Fruit fly (Drosophila melanogaster) whole organism, embryonic: ENCODE data around the gene LysRS.

ENCODE experiments used
- Bgb ChIP-seq: fragments of 200-800 bp; sonication (Bioruptor generic); IDR thresholded peaks from 2 replicates; pipeline ENCODE4 v1.3.6; 2022; ENCODE audit warnings: missing biosample characterization, missing genetic modification characterization; ENCODE audit not compliant: partially characterized antibody
- Blimp-1 ChIP-seq: fragments of 200-800 bp; sonication (Bioruptor generic); optimal IDR thresholded peaks from 3 replicates; lab custom pipeline; 2018; ENCODE audit warnings: missing biosample characterization, missing genetic modification characterization, mild to moderate bottlenecking, moderate library complexity, missing genetic modification reagents
- CG10209 ChIP-seq: fragments of 200-800 bp; sonication (Bioruptor generic); optimal IDR thresholded peaks from 3 replicates; lab custom pipeline; 2017; ENCODE audit warnings: missing biosample characterization, mild to moderate bottlenecking, missing genetic modification characterization, missing genetic modification reagents
- CG11247 ChIP-seq: fragments of 200-800 bp; sonication (Bioruptor generic); IDR thresholded peaks from 2 replicates; pipeline ENCODE4 v1.3.6; 2022; ENCODE audit warnings: missing biosample characterization, missing genetic modification characterization
- CG12299 ChIP-seq: fragments of 200-800 bp; sonication (Bioruptor generic); optimal IDR thresholded peaks from 2 replicates; lab custom pipeline; 2018; ENCODE audit warnings: missing biosample characterization, mild to moderate bottlenecking, missing genetic modification characterization
- CG12659 ChIP-seq: fragments of 200-800 bp; sonication (Bioruptor generic); optimal IDR thresholded peaks from 3 replicates; lab custom pipeline; 2017; ENCODE audit warnings: mild to moderate bottlenecking, missing biosample characterization, missing genetic modification reagents, missing genetic modification characterization
- CG12769 ChIP-seq: fragments of 200-800 bp; sonication (Bioruptor generic); optimal IDR thresholded peaks from 2 replicates; lab custom pipeline; 2019; ENCODE audit warnings: missing biosample characterization, mild to moderate bottlenecking, missing genetic modification characterization, moderate library complexity
- CG14667 ChIP-seq: fragments of 200-800 bp; sonication (Bioruptor generic); IDR thresholded peaks from 2 replicates; pipeline ENCODE4 v1.3.6; 2022; ENCODE audit warnings: missing biosample characterization, missing genetic modification characterization
- CG15011 ChIP-seq: fragments of 200-800 bp; sonication (Bioruptor generic); optimal IDR thresholded peaks from 3 replicates; lab custom pipeline; 2018; ENCODE audit warnings: missing biosample characterization, mild to moderate bottlenecking, missing genetic modification characterization
- CG1602 ChIP-seq: fragments of 200-800 bp; sonication (Bioruptor generic); optimal IDR thresholded peaks from 3 replicates; lab custom pipeline; 2016; ENCODE audit warnings: missing biosample characterization, missing genetic modification characterization
- CG3065 ChIP-seq: fragments of 200-800 bp; sonication (Bioruptor generic); optimal IDR thresholded peaks from 2 replicates; lab custom pipeline; 2016; ENCODE audit warnings: missing biosample characterization, missing genetic modification characterization
- CG31441 ChIP-seq: fragments of 200-800 bp; sonication (Bioruptor generic); IDR thresholded peaks from 2 replicates; pipeline ENCODE4 v1.3.6; 2022; ENCODE audit warnings: missing biosample characterization, missing genetic modification characterization
- CG34422 ChIP-seq: fragments of 200-800 bp; sonication (Bioruptor generic); IDR thresholded peaks from 3 replicates; pipeline ENCODE4 v1.3.6; 2022; ENCODE audit warnings: missing biosample characterization, missing genetic modification characterization
- CG4854 ChIP-seq: fragments of 200-800 bp; sonication (Bioruptor generic); optimal IDR thresholded peaks from 2 replicates; lab custom pipeline; 2016; ENCODE audit warnings: missing biosample characterization, missing genetic modification characterization, inconsistent platforms
- CG6791 ChIP-seq: fragments of 200-800 bp; sonication (Bioruptor generic); IDR thresholded peaks from 3 replicates; pipeline ENCODE4 v1.3.6; 2022; ENCODE audit warnings: missing biosample characterization, missing genetic modification characterization; ENCODE audit not compliant: partially characterized antibody
- CG8944 ChIP-seq: fragments of 200-800 bp; sonication (Bioruptor generic); optimal IDR thresholded peaks from 3 replicates; lab custom pipeline; 2016; ENCODE audit warnings: missing biosample characterization, missing genetic modification characterization
- CG9215 ChIP-seq: fragments of 200-800 bp; sonication (Bioruptor generic); IDR thresholded peaks from 2 replicates; pipeline ENCODE4 v1.3.6; 2022; ENCODE audit warnings: missing biosample characterization, missing genetic modification characterization
- ERR ChIP-seq: fragments of 200-800 bp; sonication (Bioruptor generic); optimal IDR thresholded peaks from 2 replicates; lab custom pipeline; 2016; ENCODE audit warnings: missing biosample characterization, missing genetic modification characterization
- Ets97D ChIP-seq: fragments of 200-800 bp; sonication (Bioruptor generic); optimal IDR thresholded peaks from 3 replicates; lab custom pipeline; 2016; ENCODE audit warnings: missing biosample characterization, missing genetic modification characterization
- HHEX ChIP-seq: fragments of 200-800 bp; sonication (Bioruptor generic); optimal IDR thresholded peaks from 3 replicates; lab custom pipeline; 2017; ENCODE audit warnings: missing biosample characterization, mild to moderate bottlenecking, missing genetic modification characterization, missing genetic modification reagents
- Hmx ChIP-seq: fragments of 200-800 bp; sonication (Bioruptor generic); optimal IDR thresholded peaks from 2 replicates; lab custom pipeline; 2016; ENCODE audit warnings: missing biosample characterization, missing genetic modification characterization
- Hr51 ChIP-seq, 2 experiments: fragments of 200-800 bp; sonication (Bioruptor generic); optimal IDR thresholded peaks; 2 replicates in 1 of 2; 3 replicates in 1 of 2; lab custom pipeline; 2016 to 2018; ENCODE audit warnings: missing biosample characterization in 2 of 2, missing genetic modification characterization in 2 of 2, mild to moderate bottlenecking in 1 of 2, moderate library complexity in 1 of 2
- Jarid2 ChIP-seq: fragments of 200-800 bp; sonication (Bioruptor generic); optimal IDR thresholded peaks from 3 replicates; lab custom pipeline; 2017; ENCODE audit warnings: mild to moderate bottlenecking, missing biosample characterization, missing genetic modification reagents, missing genetic modification characterization
- MESR4 ChIP-seq: fragments of 200-800 bp; sonication (Bioruptor generic); optimal IDR thresholded peaks from 2 replicates; lab custom pipeline; 2018; ENCODE audit warnings: missing biosample characterization, mild to moderate bottlenecking, missing genetic modification characterization, moderate library complexity
- NfI ChIP-seq: fragments of 200-800 bp; sonication (Bioruptor generic); optimal IDR thresholded peaks from 3 replicates; lab custom pipeline; 2018; ENCODE audit warnings: missing biosample characterization, mild to moderate bottlenecking, missing genetic modification characterization, moderate library complexity
- Sin3A ChIP-seq: fragments of >200 bp; optimal IDR thresholded peaks from 2 replicates; lab custom pipeline; 2018
- Stat92E ChIP-seq, 3 experiments: fragments of >200 bp in 2 of 3; fragments of 200-800 bp in 1 of 3; sonication (Bioruptor generic) in 1 of 3; optimal IDR thresholded peaks; 2 replicates each; lab custom pipeline; 2017 to 2019; ENCODE audit warnings: missing biosample characterization in 3 of 3, missing genetic modification characterization in 3 of 3, mild to moderate bottlenecking in 1 of 3, moderate library complexity in 1 of 3
- Trl ChIP-seq, 3 experiments: fragments of >200 bp in 2 of 3; fragments of 200-800 bp in 1 of 3; sonication (Bioruptor generic) in 1 of 3; optimal IDR thresholded peaks; 2 replicates in 1 of 3; 3 replicates in 2 of 3; lab custom pipeline; 2016 to 2017; ENCODE audit warnings: missing biosample characterization in 1 of 3, missing genetic modification characterization in 1 of 3
- Xrp1 ChIP-seq: fragments of 200-800 bp; sonication (Bioruptor generic); IDR thresholded peaks from 2 replicates; pipeline ENCODE4 v1.3.6; 2022; ENCODE audit warnings: missing biosample characterization, missing genetic modification characterization
- ash1 ChIP-seq: fragments of 200-800 bp; sonication (Bioruptor generic); optimal IDR thresholded peaks from 2 replicates; lab custom pipeline; 2018; ENCODE audit warnings: missing biosample characterization, mild to moderate bottlenecking, missing genetic modification characterization
- bowl ChIP-seq: fragments of 200-800 bp; sonication (Bioruptor generic); IDR thresholded peaks from 2 replicates; pipeline ENCODE4 v1.3.6; 2022; ENCODE audit warnings: missing biosample characterization, missing genetic modification characterization
- chif ChIP-seq, 2 experiments: fragments of 200-800 bp; sonication (Bioruptor generic); optimal IDR thresholded peaks; 3 replicates each; lab custom pipeline; 2016; ENCODE audit warnings: missing biosample characterization in 2 of 2, missing genetic modification characterization in 2 of 2
- chn ChIP-seq: fragments of 200-800 bp; sonication (Bioruptor generic); optimal IDR thresholded peaks from 2 replicates; lab custom pipeline; 2016; ENCODE audit warnings: missing biosample characterization, missing genetic modification characterization
- croc ChIP-seq: fragments of 200-800 bp; sonication (Bioruptor generic); conservative IDR thresholded peaks from 3 replicates; pipeline ENCODE4 v1.3.6; 2022; ENCODE audit warnings: missing biosample characterization, missing genetic modification characterization
- crol ChIP-seq: fragments of 200-800 bp; sonication (Bioruptor generic); IDR thresholded peaks from 2 replicates; pipeline ENCODE4 v1.3.6; 2022; ENCODE audit warnings: missing biosample characterization, missing genetic modification characterization
- emc ChIP-seq: fragments of 200-800 bp; sonication (Bioruptor generic); optimal IDR thresholded peaks from 2 replicates; lab custom pipeline; 2016; ENCODE audit warnings: missing biosample characterization, missing genetic modification characterization
- fd96Cb ChIP-seq: fragments of 200-800 bp; sonication (Bioruptor generic); optimal IDR thresholded peaks from 2 replicates; lab custom pipeline; 2018; ENCODE audit warnings: missing biosample characterization, mild to moderate bottlenecking, missing genetic modification characterization, moderate library complexity
- gsb ChIP-seq: fragments of 200-800 bp; sonication (Bioruptor generic); IDR thresholded peaks from 2 replicates; pipeline ENCODE4 v1.3.6; 2022; ENCODE audit warnings: missing biosample characterization, missing genetic modification characterization
- her ChIP-seq: fragments of 200-800 bp; sonication (Bioruptor generic); optimal IDR thresholded peaks from 2 replicates; lab custom pipeline; 2016; ENCODE audit warnings: missing biosample characterization, missing genetic modification characterization
- hkb ChIP-seq, 2 experiments: fragments of 200-800 bp in 1 of 2; fragments of >200 bp in 1 of 2; sonication (Bioruptor generic) in 1 of 2; IDR thresholded peaks in 1 of 2; optimal IDR thresholded peaks in 1 of 2; 2 replicates each; pipeline versions ENCODE4 v1.3.6 to Lab custom; 2017 to 2022; ENCODE audit warnings: missing biosample characterization in 1 of 2, missing genetic modification characterization in 1 of 2
- ken ChIP-seq: fragments of 200-800 bp; sonication (Bioruptor generic); IDR thresholded peaks from 3 replicates; pipeline ENCODE4 v1.3.6; 2022; ENCODE audit warnings: missing biosample characterization, missing genetic modification characterization
- kni ChIP-seq: fragments of 200-800 bp; sonication (Bioruptor generic); optimal IDR thresholded peaks from 3 replicates; lab custom pipeline; 2017; ENCODE audit warnings: mild to moderate bottlenecking, missing biosample characterization, missing genetic modification reagents, missing genetic modification characterization
- lilli ChIP-seq: fragments of 200-800 bp; sonication (Bioruptor generic); optimal IDR thresholded peaks from 3 replicates; lab custom pipeline; 2016; ENCODE audit warnings: missing biosample characterization, missing genetic modification characterization
- mld ChIP-seq: fragments of 200-800 bp; sonication (Bioruptor generic); IDR thresholded peaks from 3 replicates; pipeline ENCODE4 v1.3.6; 2022; ENCODE audit warnings: missing biosample characterization, missing genetic modification characterization; ENCODE audit not compliant: partially characterized antibody
- run ChIP-seq: fragments of 200-800 bp; sonication (Bioruptor generic); optimal IDR thresholded peaks from 3 replicates; lab custom pipeline; 2018; ENCODE audit warnings: missing biosample characterization, mild to moderate bottlenecking, missing genetic modification characterization
- slou ChIP-seq: fragments of 200-800 bp; sonication (Bioruptor generic); optimal IDR thresholded peaks from 3 replicates; lab custom pipeline; 2016; ENCODE audit warnings: missing biosample characterization, missing genetic modification characterization
- stc ChIP-seq: fragments of 200-800 bp; sonication (Bioruptor generic); IDR thresholded peaks from 2 replicates; pipeline ENCODE4 v1.3.6; 2022; ENCODE audit warnings: missing biosample characterization, missing genetic modification characterization
- tx ChIP-seq: fragments of 200-800 bp; sonication (Bioruptor generic); optimal IDR thresholded peaks from 2 replicates; lab custom pipeline; 2016; ENCODE audit warnings: missing biosample characterization, missing genetic modification characterization
- zfh1 ChIP-seq: fragments of 200-800 bp; sonication (Bioruptor generic); IDR thresholded peaks from 3 replicates; pipeline ENCODE4 v1.3.6; 2022; ENCODE audit warnings: missing biosample characterization, missing genetic modification characterization
- zfh2 ChIP-seq: fragments of 200-800 bp; sonication (Bioruptor generic); optimal IDR thresholded peaks from 2 replicates; lab custom pipeline; 2016; ENCODE audit warnings: missing biosample characterization, missing genetic modification characterization

LysRS gene

DNA sequence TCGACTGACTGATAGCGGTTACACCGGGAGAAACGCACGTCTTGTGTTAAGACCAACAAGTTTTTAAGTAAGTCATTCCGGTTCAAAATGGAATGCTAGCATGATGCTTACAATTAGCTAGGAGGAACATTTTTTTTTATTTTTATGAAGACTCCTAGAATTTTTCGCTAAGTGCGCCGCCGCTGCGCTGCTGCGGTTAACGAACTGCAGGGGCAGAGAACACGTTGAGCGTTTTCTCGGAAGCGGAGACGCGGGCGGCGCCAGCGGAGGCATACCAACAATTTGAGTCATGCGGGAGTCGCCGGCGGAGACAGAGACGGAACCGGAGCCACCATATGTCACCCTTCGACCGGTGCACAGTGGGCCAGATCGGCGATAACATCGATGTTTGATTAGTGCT lies 37.3 kb upstream of the LysRS start (continued):
- peak; percentile 94 for TF ChIP-seq tx (GFP tag; lab: Kevin White, UChicago)
- TF ChIP-seq CG11247 (GFP tag; lab: Robert Waterston, UW), result peak; percentile 95
- TF ChIP-seq ash1 (GFP tag; lab: Kevin White, UChicago), result peak; percentile 69
- TF ChIP-seq kni (GFP tag; lab: Kevin White, UChicago), result peak; percentile 90
- peak; percentile 99 for TF ChIP-seq ken (GFP tag; lab: Robert Waterston, UW)
- peak; percentile 95 for TF ChIP-seq zfh2 (GFP tag; lab: Kevin White, UChicago)
- peak; percentile 78 for TF ChIP-seq Jarid2 (GFP tag; lab: Kevin White, UChicago)
- TF ChIP-seq fd96Cb (tag; lab: Kevin White, UChicago), result peak; percentile 95
- peak; percentile 80 for TF ChIP-seq Hmx (GFP tag; lab: Kevin White, UChicago)
- peak; percentile 98 for TF ChIP-seq lilli (GFP tag; lab: Kevin White, UChicago)
- peak; percentile 97 for TF ChIP-seq CG34422
- peak; percentile 97 for TF ChIP-seq HHEX (GFP tag; lab: Kevin White, UChicago)
- peak; percentile 96 for TF ChIP-seq CG10209 (GFP tag; lab: Kevin White, UChicago)
- peak; percentile 98 for TF ChIP-seq chn (GFP tag; lab: Kevin White, UChicago)
- peak; percentile 96 for TF ChIP-seq ERR (GFP tag; lab: Kevin White, UChicago)
- TF ChIP-seq chif (GFP tag; optimal IDR thresholded peaks at IDR 0.05; lab: Kevin White, UChicago), result peak; percentile 98
- TF ChIP-seq mld, result no peak
- peak; percentile 93 for TF ChIP-seq bowl (GFP tag; lab: Robert Waterston, UW)
- TF ChIP-seq CG3065 (GFP tag; lab: Kevin White, UChicago), result peak; percentile 93
- peak; percentile 97 for TF ChIP-seq CG14667 (GFP tag; lab: Robert Waterston, UW)
- no peak for TF ChIP-seq Bgb
- peak; percentile 88 for TF ChIP-seq CG15011 (GFP tag; lab: Kevin White, UChicago)
- TF ChIP-seq Hr51 (GFP tag; optimal IDR thresholded peaks at IDR 0.05; lab: Kevin White, UChicago), result peak; percentile 96
- peak; percentile 91 for TF ChIP-seq CG9215 (GFP tag; lab: Robert Waterston, UW)
- TF ChIP-seq slou (GFP tag; lab: Kevin White, UChicago), result peak; percentile 85
- TF ChIP-seq her, result peak; percentile 95
- peak; percentile 87 for TF ChIP-seq Ets97D (GFP tag; lab: Kevin White, UChicago)
- peak; percentile 91 for TF ChIP-seq CG12299 (tag; lab: Kevin White, UChicago)
- no peak for TF ChIP-seq CG6791 (GFP tag; lab: Robert Waterston, UW)
- TF ChIP-seq Stat92E (GFP tag; optimal IDR thresholded peaks at IDR 0.05; lab: Kevin White, UChicago), result peak in 1 of 3 experiments; percentile 98
- TF ChIP-seq croc (GFP tag; lab: Robert Waterston, UW), result peak; percentile 95
- TF ChIP-seq Xrp1 (GFP tag; lab: Robert Waterston, UW), result peak; percentile 98
- peak; percentile 98 for TF ChIP-seq CG12659 (GFP tag; lab: Kevin White, UChicago)
- TF ChIP-seq CG12769 (tag; lab: Kevin White, UChicago), result peak; percentile 93
- no peak for TF ChIP-seq Sin3A (lab: Kevin White, UChicago)
- TF ChIP-seq CG1602 (GFP tag; lab: Kevin White, UChicago), result peak; percentile 93
- TF ChIP-seq Trl (optimal IDR thresholded peaks at IDR 0.05; lab: Kevin White, UChicago), result no peak
- peak; percentile 98 for TF ChIP-seq Trl (GFP tag; optimal IDR thresholded peaks at IDR 0.05; lab: Kevin White, UChicago)
- peak; percentile 88 for TF ChIP-seq crol (GFP tag; lab: Robert Waterston, UW)
- peak; percentile 95 for TF ChIP-seq emc (GFP tag; lab: Kevin White, UChicago)
- TF ChIP-seq stc (GFP tag; lab: Robert Waterston, UW), result peak; percentile 95
- no peak for TF ChIP-seq hkb (optimal IDR thresholded peaks at IDR 0.05; lab: Kevin White, UChicago)
- peak; percentile 99 for TF ChIP-seq hkb (GFP tag; IDR thresholded peaks at IDR 0.05; lab: Robert Waterston, UW)
- peak; percentile 95 for TF ChIP-seq CG4854 (GFP tag; lab: Kevin White, UChicago)
- TF ChIP-seq zfh1, result peak; percentile 99
- peak; percentile 93 for TF ChIP-seq gsb (GFP tag; lab: Robert Waterston, UW)
- TF ChIP-seq CG31441 (GFP tag; lab: Robert Waterston, UW), result peak; percentile 96
- TF ChIP-seq MESR4 (GFP tag; lab: Kevin White, UChicago), result peak; percentile 62
- TF ChIP-seq CG8944 (GFP tag; lab: Kevin White, UChicago), result peak; percentile 98
- peak; percentile 95 for TF ChIP-seq Blimp-1 (GFP tag; lab: Kevin White, UChicago)
- TF ChIP-seq run (tag; lab: Kevin White, UChicago), result peak; percentile 96
- TF ChIP-seq NfI (GFP tag; lab: Kevin White, UChicago), result peak; percentile 98
